Worm (Caenorhabditis elegans) whole organism, young adult: ENCODE data around the gene zipt-9.

Experiments
- B0261.1 ChIP-seq: sonication (generic microtip); optimal IDR thresholded peaks from 2 replicates; lab custom pipeline; 2016; ENCODE audit warnings: mild to moderate bottlenecking, missing genetic modification characterization, moderate library complexity, missing compliant biosample characterization
- B0336.3 ChIP-seq: fragments of 200-800 bp; sonication (Bioruptor generic); IDR thresholded peaks from 2 replicates; pipeline ENCODE4 v1.3.6; 2022; ENCODE audit warnings: missing genetic modification characterization, missing compliant biosample characterization
- D2030.7 ChIP-seq: fragments of 200-800 bp; sonication (Bioruptor generic); IDR thresholded peaks from 2 replicates; pipeline ENCODE4 v1.3.6; 2022; ENCODE audit warnings: missing genetic modification reagents, missing genetic modification characterization, missing compliant biosample characterization
- F10E7.11 ChIP-seq: sonication (generic microtip); optimal IDR thresholded peaks from 2 replicates; lab custom pipeline; 2017; ENCODE audit warnings: mild to moderate bottlenecking, missing genetic modification characterization, moderate library complexity, missing compliant biosample characterization
- F23B12.7 ChIP-seq: sonication (generic microtip); optimal IDR thresholded peaks from 2 replicates; lab custom pipeline; 2017; ENCODE audit warnings: missing genetic modification characterization, mild to moderate bottlenecking, missing compliant biosample characterization, antibody characterized with exemption, moderate library complexity; ENCODE audit not compliant: insufficient read depth
- F39B2.1 ChIP-seq: fragments of 200-800 bp; sonication (Bioruptor generic); IDR thresholded peaks from 2 replicates; pipeline ENCODE4 v1.3.6; 2022; ENCODE audit warnings: missing genetic modification reagents, missing genetic modification characterization, missing compliant biosample characterization
- F49E8.2 ChIP-seq: sonication (generic microtip); optimal IDR thresholded peaks from 3 replicates; lab custom pipeline; 2017; ENCODE audit warnings: missing genetic modification characterization, mild to moderate bottlenecking, missing compliant biosample characterization, antibody characterized with exemption, moderate library complexity; ENCODE audit not compliant: insufficient read depth
- F52B5.7 ChIP-seq: sonication (generic microtip); optimal IDR thresholded peaks from 2 replicates; lab custom pipeline; 2016; ENCODE audit warnings: mild to moderate bottlenecking, missing genetic modification characterization, missing compliant biosample characterization
- F55B11.4 ChIP-seq: sonication (generic microtip); optimal IDR thresholded peaks from 2 replicates; lab custom pipeline; 2016; ENCODE audit warnings: missing compliant biosample characterization, missing genetic modification characterization, borderline replicate concordance; ENCODE audit not compliant: insufficient read depth
- F57A8.1 ChIP-seq: fragments of 200-800 bp; sonication (Bioruptor generic); optimal IDR thresholded peaks from 2 replicates; lab custom pipeline; 2018; ENCODE audit warnings: mild to moderate bottlenecking, missing genetic modification characterization, moderate library complexity, missing compliant biosample characterization
- T07F8.4 ChIP-seq: sonication (generic microtip); optimal IDR thresholded peaks from 2 replicates; lab custom pipeline; 2016; ENCODE audit warnings: mild to moderate bottlenecking, missing genetic modification characterization, moderate library complexity, missing compliant biosample characterization
- T26A5.8 ChIP-seq: sonication (generic microtip); optimal IDR thresholded peaks from 2 replicates; lab custom pipeline; 2016; ENCODE audit warnings: missing genetic modification characterization, missing compliant biosample characterization
- Y53F4B.3 ChIP-seq: fragments of 200-800 bp; sonication (Bioruptor generic); IDR thresholded peaks from 2 replicates; pipeline ENCODE4 v1.3.6; 2022; ENCODE audit warnings: missing genetic modification reagents, missing genetic modification characterization, missing compliant biosample characterization
- Y53G8AR.9 ChIP-seq: fragments of 200-800 bp; sonication (Bioruptor generic); conservative IDR thresholded peaks from 2 replicates; pipeline ENCODE4 v1.3.6; 2022; ENCODE audit warnings: missing genetic modification reagents, missing genetic modification characterization, missing compliant biosample characterization
- Y67H2A.10 ChIP-seq: fragments of 200-800 bp; sonication (Bioruptor generic); conservative IDR thresholded peaks from 2 replicates; pipeline ENCODE4 v1.3.6; 2022; ENCODE audit warnings: missing genetic modification reagents, missing genetic modification characterization, missing compliant biosample characterization
- ZK185.1 ChIP-seq: sonication (generic microtip); optimal IDR thresholded peaks from 2 replicates; lab custom pipeline; 2016; ENCODE audit warnings: mild to moderate bottlenecking, missing genetic modification characterization, missing compliant biosample characterization; ENCODE audit not compliant: poor library complexity, severe bottlenecking
- athp-1 ChIP-seq: sonication (generic microtip); optimal IDR thresholded peaks from 2 replicates; lab custom pipeline; 2017; ENCODE audit warnings: mild to moderate bottlenecking, missing genetic modification characterization, missing compliant biosample characterization
- attf-6 ChIP-seq: fragments of 200-800 bp; sonication (Bioruptor generic); IDR thresholded peaks from 2 replicates; pipeline ENCODE4 v1.3.6; 2022; ENCODE audit warnings: missing genetic modification reagents, missing genetic modification characterization, missing compliant biosample characterization
- bed-2 ChIP-seq: fragments of 200-800 bp; sonication (Bioruptor generic); IDR thresholded peaks from 2 replicates; pipeline ENCODE4 v1.3.6; 2022; ENCODE audit warnings: missing genetic modification reagents, missing genetic modification characterization, missing compliant biosample characterization
- ceh-100 ChIP-seq: fragments of 200-800 bp; sonication (Bioruptor generic); IDR thresholded peaks from 2 replicates; pipeline ENCODE4 v1.3.6; 2022; ENCODE audit warnings: missing genetic modification reagents, missing genetic modification characterization, missing compliant biosample characterization
- ceh-58 ChIP-seq: fragments of 200-800 bp; sonication (Bioruptor generic); IDR thresholded peaks from 2 replicates; pipeline ENCODE4 v1.3.6; 2022; ENCODE audit warnings: missing genetic modification characterization, missing compliant biosample characterization
- dpff-1 ChIP-seq: sonication (generic microtip); optimal IDR thresholded peaks from 2 replicates; lab custom pipeline; 2017; ENCODE audit warnings: mild to moderate bottlenecking, missing genetic modification characterization, missing compliant biosample characterization
- egl-18 ChIP-seq: fragments of 200-800 bp; sonication (Bioruptor generic); IDR thresholded peaks from 2 replicates; pipeline ENCODE4 v1.3.6; 2022; ENCODE audit warnings: missing genetic modification reagents, missing genetic modification characterization, missing compliant biosample characterization
- ekl-4 ChIP-seq: fragments of 200-800 bp; sonication (Bioruptor generic); IDR thresholded peaks from 2 replicates; pipeline ENCODE4 v1.3.6; 2022; ENCODE audit warnings: missing genetic modification reagents, missing genetic modification characterization, missing compliant biosample characterization
- ets-4 ChIP-seq: fragments of 200-800 bp; sonication (Bioruptor generic); optimal IDR thresholded peaks from 2 replicates; lab custom pipeline; 2018; ENCODE audit warnings: mild to moderate bottlenecking, missing genetic modification characterization, missing compliant biosample characterization
- hmg-1.2 ChIP-seq: fragments of 200-800 bp; sonication (Bioruptor generic); IDR thresholded peaks from 2 replicates; pipeline ENCODE4 v1.3.6; 2022; ENCODE audit warnings: missing genetic modification reagents, missing genetic modification characterization, missing compliant biosample characterization
- hsf-1 ChIP-seq: fragments of 200-800 bp; sonication (Bioruptor generic); IDR thresholded peaks from 2 replicates; pipeline ENCODE4 v1.3.6; 2022; ENCODE audit warnings: missing genetic modification reagents, missing genetic modification characterization, missing compliant biosample characterization
- lag-1 ChIP-seq: fragments of 200-800 bp; sonication (Bioruptor generic); IDR thresholded peaks from 2 replicates; pipeline ENCODE4 v1.3.6; 2022; ENCODE audit warnings: missing genetic modification reagents, missing genetic modification characterization, missing compliant biosample characterization
- lin-35 ChIP-seq, 3 experiments: fragments of 150-350 bp in 2 of 3; sonication (generic microtip) in 1 of 3; optimal IDR thresholded peaks; 2 replicates each; lab custom pipeline; 2014 to 2018; ENCODE audit warnings: missing biosample characterization in 3 of 3, missing genetic modification characterization in 3 of 3, missing genetic modification reagents in 3 of 3
- lir-1 ChIP-seq: fragments of 200-800 bp; sonication (Bioruptor generic); conservative IDR thresholded peaks from 2 replicates; pipeline ENCODE4 v1.3.6; 2022; ENCODE audit warnings: missing genetic modification reagents, missing genetic modification characterization, missing compliant biosample characterization
- madf-10 ChIP-seq: sonication (generic microtip); optimal IDR thresholded peaks from 2 replicates; lab custom pipeline; 2016; ENCODE audit warnings: mild to moderate bottlenecking, missing genetic modification characterization, missing compliant biosample characterization
- madf-6 ChIP-seq: fragments of 200-800 bp; sonication (Bioruptor generic); IDR thresholded peaks from 2 replicates; pipeline ENCODE4 v1.3.6; 2022; ENCODE audit warnings: missing genetic modification reagents, missing genetic modification characterization, missing compliant biosample characterization
- madf-8 ChIP-seq: fragments of 200-800 bp; sonication (Bioruptor generic); conservative IDR thresholded peaks from 2 replicates; pipeline ENCODE4 v1.3.6; 2022; ENCODE audit warnings: missing genetic modification reagents, missing genetic modification characterization, missing compliant biosample characterization
- mcd-1 ChIP-seq: fragments of 200-800 bp; sonication (Bioruptor generic); IDR thresholded peaks from 2 replicates; pipeline ENCODE4 v1.3.6; 2022; ENCODE audit warnings: missing genetic modification reagents, missing genetic modification characterization, missing compliant biosample characterization
- mxl-1 ChIP-seq: sonication (generic microtip); optimal IDR thresholded peaks from 2 replicates; lab custom pipeline; 2016; ENCODE audit warnings: missing genetic modification characterization, missing compliant biosample characterization
- nfya-2 ChIP-seq: fragments of 200-800 bp; sonication (Bioruptor generic); IDR thresholded peaks from 2 replicates; pipeline ENCODE4 v1.3.6; 2022; ENCODE audit warnings: missing genetic modification reagents, missing genetic modification characterization, missing compliant biosample characterization
- nhr-120 ChIP-seq: fragments of 200-800 bp; sonication (Bioruptor generic); IDR thresholded peaks from 2 replicates; pipeline ENCODE4 v1.3.6; 2022; ENCODE audit warnings: missing genetic modification characterization, missing compliant biosample characterization
- nhr-179 ChIP-seq: sonication (generic microtip); optimal IDR thresholded peaks from 2 replicates; lab custom pipeline; 2016; ENCODE audit warnings: mild to moderate bottlenecking, missing genetic modification characterization, missing compliant biosample characterization
- pbrm-1 ChIP-seq: fragments of 200-800 bp; sonication (Bioruptor generic); IDR thresholded peaks from 2 replicates; pipeline ENCODE4 v1.3.6; 2022; ENCODE audit warnings: missing genetic modification reagents, missing genetic modification characterization, missing compliant biosample characterization
- pha-4 ChIP-seq: fragments of 150-350 bp; sonication (generic microtip); optimal IDR thresholded peaks from 2 replicates; lab custom pipeline; 2014; ENCODE audit warnings: missing biosample characterization, missing genetic modification reagents, missing genetic modification characterization
- sdz-38 ChIP-seq: sonication (generic microtip); optimal IDR thresholded peaks from 2 replicates; lab custom pipeline; 2016; ENCODE audit warnings: missing genotype, missing genetic modification characterization, missing compliant biosample characterization
- sea-2 ChIP-seq: fragments of 200-800 bp; sonication (Bioruptor generic); IDR thresholded peaks from 2 replicates; pipeline ENCODE4 v1.3.6; 2022; ENCODE audit warnings: missing genetic modification characterization, missing compliant biosample characterization
- tbx-9 ChIP-seq: sonication (generic microtip); optimal IDR thresholded peaks from 2 replicates; lab custom pipeline; 2016; ENCODE audit warnings: borderline replicate concordance, missing genetic modification characterization, inconsistent platforms, missing compliant biosample characterization
- unc-62 ChIP-seq: fragments of 150-350 bp; optimal IDR thresholded peaks from 2 replicates; lab custom pipeline; 2014; ENCODE audit warnings: missing biosample characterization, missing genetic modification reagents, missing genetic modification characterization
- zim-3 ChIP-seq: sonication (generic microtip); optimal IDR thresholded peaks from 2 replicates; lab custom pipeline; 2017; ENCODE audit warnings: mild to moderate bottlenecking, missing genetic modification characterization, moderate library complexity, missing compliant biosample characterization
- ztf-18 ChIP-seq: sonication (generic microtip); optimal IDR thresholded peaks from 2 replicates; lab custom pipeline; 2016; ENCODE audit warnings: missing genotype, mild to moderate bottlenecking, missing genetic modification characterization, missing compliant biosample characterization
- ztf-22 ChIP-seq: fragments of 200-800 bp; sonication (Bioruptor generic); optimal IDR thresholded peaks from 2 replicates; lab custom pipeline; 2018; ENCODE audit warnings: mild to moderate bottlenecking, missing genetic modification characterization, moderate library complexity, missing compliant biosample characterization
- ztf-26 ChIP-seq: sonication (generic microtip); optimal IDR thresholded peaks from 2 replicates; lab custom pipeline; 2017; ENCODE audit warnings: missing genetic modification characterization, missing compliant biosample characterization
- ztf-6 ChIP-seq: fragments of 200-800 bp; sonication (Bioruptor generic); IDR thresholded peaks from 2 replicates; pipeline ENCODE4 v1.3.6; 2022; ENCODE audit warnings: missing genetic modification reagents, missing genetic modification characterization, missing compliant biosample characterization

The zipt-9 gene

DNA sequence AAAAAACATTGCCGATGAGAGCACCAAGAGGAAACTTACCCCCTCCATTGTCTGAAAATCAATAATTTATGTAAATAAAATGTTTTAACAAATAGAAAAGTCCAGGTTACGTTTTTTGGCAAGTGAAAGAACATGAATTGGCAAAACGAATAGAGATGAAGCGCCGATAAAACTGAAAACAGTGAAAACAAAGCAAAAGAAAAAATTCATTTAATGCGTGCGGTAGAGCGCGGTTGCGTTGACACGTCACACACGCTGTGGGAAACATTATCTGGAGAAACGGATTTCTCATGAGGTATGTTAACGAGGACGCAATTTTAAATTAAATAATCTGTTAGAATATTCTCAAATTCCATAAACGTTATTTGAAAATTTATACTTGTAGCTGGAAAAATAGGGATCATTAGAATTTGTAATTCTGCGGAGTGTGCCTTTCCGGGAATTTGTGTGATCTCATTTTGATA lies at the start of gene zipt-9 (continued):
- TF ChIP-seq T07F8.4 (tag; lab: Kevin White, UChicago) (no peak), B0261.1 (tag; lab: Kevin White, UChicago) (no peak), F39B2.1 (GFP tag; lab: Robert Waterston, UW) (no peak), F55B11.4 (no peak), nhr-120 (GFP tag; lab: Robert Waterston, UW) (no peak), pha-4 (no peak), F49E8.2 (peak; percentile 22), F10E7.11 (tag; lab: Kevin White, UChicago) (no peak), unc-62 (no peak), Y67H2A.10 (GFP tag; lab: Robert Waterston, UW) (no peak), B0336.3 (GFP tag; lab: Robert Waterston, UW) (no peak), zim-3 (tag; lab: Kevin White, UChicago) (no peak), ztf-6 (GFP tag; lab: Robert Waterston, UW) (no peak), madf-6 (no peak; the same call in 1 of the 2 replicates), lag-1 (GFP tag; lab: Robert Waterston, UW) (no peak), T26A5.8 (no peak), hmg-1.2 (peak; percentile 57), madf-10 (peak; percentile 60), tbx-9 (tag; lab: Kevin White, UChicago) (no peak), mcd-1 (GFP tag; lab: Robert Waterston, UW) (peak; percentile 94), ets-4 (GFP tag; lab: Kevin White, UChicago) (no peak), F52B5.7 (tag; lab: Kevin White, UChicago) (no peak), ztf-26 (no peak), D2030.7 (GFP tag; lab: Robert Waterston, UW) (peak; percentile 47; the same call in 1 of the 2 replicates), F57A8.1 (GFP tag; lab: Kevin White, UChicago) (no peak), nhr-179 (tag; lab: Kevin White, UChicago) (no peak), ZK185.1 (peak; percentile 84), bed-2 (GFP tag; lab: Robert Waterston, UW) (0 out of 2 replicates have a peak, but pooled peaks have one; percentile 44), pbrm-1 (GFP tag; lab: Robert Waterston, UW) (peak; percentile 60; the same call in 1 of the 2 replicates), ceh-100 (GFP tag; lab: Robert Waterston, UW) (peak; percentile 98), ceh-58 (GFP tag; lab: Robert Waterston, UW) (no peak), nfya-2 (GFP tag; lab: Robert Waterston, UW) (no peak), mxl-1 (tag; lab: Kevin White, UChicago) (no peak), dpff-1 (tag; lab: Kevin White, UChicago) (no peak), lir-1 (GFP tag; lab: Robert Waterston, UW) (no peak), F23B12.7 (peak; percentile 68), attf-6 (no peak), ekl-4 (GFP tag; lab: Robert Waterston, UW) (no peak), Y53F4B.3 (GFP tag; lab: Robert Waterston, UW) (no peak), hsf-1 (GFP tag; lab: Robert Waterston, UW) (no peak), sea-2 (GFP tag; lab: Robert Waterston, UW) (no peak), sdz-38 (tag; lab: Kevin White, UChicago) (no peak), madf-8 (GFP tag; lab: Robert Waterston, UW) (peak; percentile 22; the same call in 1 of the 2 replicates), ztf-22 (GFP tag; lab: Kevin White, UChicago) (no peak), lin-35 (GFP tag; optimal IDR thresholded peaks at IDR 0.05; lab: Kevin White, UChicago) (no peak), ztf-18 (tag; lab: Kevin White, UChicago) (peak; percentile 68), Y53G8AR.9 (GFP tag; lab: Robert Waterston, UW) (no peak), egl-18 (no peak), athp-1 (tag; lab: Kevin White, UChicago) (no peak)
